Worm (Caenorhabditis elegans): ENCODE results near the gene msrp-7.

The msrp-7 gene

ce11 chrII:10838550-10838949 lies 27.8 kb downstream of the msrp-7 start:
- peak; percentile 30; the same call in 1 of the 2 replicates for TF ChIP-seq nfyb-1 (GFP tag; IDR thresholded peaks at IDR 0.05)
- TF ChIP-seq repo-1 (tag; optimal IDR thresholded peaks at IDR 0.05), result no peak

- TF ChIP-seq K11D2.4 (GFP tag; IDR thresholded peaks at IDR 0.05) (peak; percentile 64; the same call in 1 of the 2 replicates), nfya-2 (GFP tag; IDR thresholded peaks at IDR 0.05) (no peak), F57A8.1 (GFP tag; optimal IDR thresholded peaks at IDR 0.05) (peak; percentile 69), egl-18 (GFP tag; IDR thresholded peaks at IDR 0.05) (0 out of 2 replicates have a peak, but pooled peaks have one; percentile 66), ztf-18 (tag; optimal IDR thresholded peaks at IDR 0.05) (peak; percentile 79), tbx-9 (tag; optimal IDR thresholded peaks at IDR 0.05; ENCODE audit: borderline replicate concordance) (peak; percentile 38), ceh-79 (tag; optimal IDR thresholded peaks at IDR 0.05) (peak; percentile 84), lag-1 (GFP tag; IDR thresholded peaks at IDR 0.05) (no peak), attf-6 (GFP tag; IDR thresholded peaks at IDR 0.05) (peak; percentile 34; the same call in 1 of the 2 replicates), B0019.2 (GFP tag; conservative IDR thresholded peaks at IDR 0.05) (0 out of 2 replicates have a peak, but pooled peaks have one; percentile 19), ZK185.1 (tag; optimal IDR thresholded peaks at IDR 0.05; ENCODE audit: poor library complexity, severe bottlenecking) (peak; percentile 91), ets-4 (GFP tag; optimal IDR thresholded peaks at IDR 0.05) (peak; percentile 44), T07F8.4 (tag; optimal IDR thresholded peaks at IDR 0.05) (peak; percentile 75), let-526 (GFP tag; IDR thresholded peaks at IDR 0.05) (peak; percentile 85), F39B2.1 (GFP tag; IDR thresholded peaks at IDR 0.05) (no peak), bed-2 (GFP tag; IDR thresholded peaks at IDR 0.05) (0 out of 2 replicates have a peak, but pooled peaks have one; percentile 36), madf-3 (GFP tag; IDR thresholded peaks at IDR 0.05) (peak; percentile 60; the same call in 1 of the 2 replicates), atf-7 (tag; optimal IDR thresholded peaks at IDR 0.05) (peak; percentile 82), somi-1 (GFP tag; optimal IDR thresholded peaks at IDR 0.05) (peak; percentile 63), sptf-2 (GFP tag; optimal IDR thresholded peaks at IDR 0.05) (peak; percentile 24), nfyb-1 (GFP tag; IDR thresholded peaks at IDR 0.05) (peak; percentile 91), lin-35 (GFP tag; optimal IDR thresholded peaks at IDR 0.05) (peak in 1 of 3 experiments; percentile 74), F22D6.2 (tag; optimal IDR thresholded peaks at IDR 0.05) (peak; percentile 60), ceh-58 (GFP tag; IDR thresholded peaks at IDR 0.05) (no peak), hlh-12 (tag; optimal IDR thresholded peaks at IDR 0.05) (peak; percentile 23), ceh-91 (GFP tag; IDR thresholded peaks at IDR 0.05) (no peak), mcd-1 (GFP tag; IDR thresholded peaks at IDR 0.05) (peak; percentile 80), egl-44 (GFP tag; IDR thresholded peaks at IDR 0.05) (peak; percentile 63; the same call in 1 of the 2 replicates), Y53G8AR.9 (GFP tag; conservative IDR thresholded peaks at IDR 0.05) (peak; percentile 88), T26A5.8 (tag; optimal IDR thresholded peaks at IDR 0.05) (peak; percentile 57), nfya-1 (tag; optimal IDR thresholded peaks at IDR 0.05; ENCODE audit: borderline replicate concordance, insufficient read depth) (no peak), unc-130 (GFP tag; optimal IDR thresholded peaks at IDR 0.05) (peak; percentile 10), ztf-28 (GFP tag; IDR thresholded peaks at IDR 0.05) (peak; percentile 63; the same call in 1 of the 2 replicates), lsl-1 (GFP tag; optimal IDR thresholded peaks at IDR 0.05) (peak; percentile 67), ceh-40 (GFP tag; IDR thresholded peaks at IDR 0.05) (peak; percentile 69; the same call in 1 of the 2 replicates), repo-1 (tag; optimal IDR thresholded peaks at IDR 0.05) (peak; percentile 87), B0261.1 (tag; optimal IDR thresholded peaks at IDR 0.05) (peak; percentile 94), die-1 (tag; optimal IDR thresholded peaks at IDR 0.05) (peak; percentile 94), pbrm-1 (GFP tag; IDR thresholded peaks at IDR 0.05) (peak; percentile 49; the same call in 1 of the 2 replicates), C17E4.6 (GFP tag; IDR thresholded peaks at IDR 0.05) (peak; percentile 76), Y53F4B.3 (GFP tag; IDR thresholded peaks at IDR 0.05) (no peak), zfh-2 (GFP tag; conservative IDR thresholded peaks at IDR 0.05) (peak; percentile 64), fkh-3 (tag; optimal IDR thresholded peaks at IDR 0.05) (peak; percentile 75), efl-1 (GFP tag; optimal IDR thresholded peaks at IDR 0.05) (peak; percentile 30), F23B12.7 (tag; optimal IDR thresholded peaks at IDR 0.05; ENCODE audit: insufficient read depth) (peak; percentile 82), chd-7 (tag; optimal IDR thresholded peaks at IDR 0.05) (peak; percentile 84)
These were observed 29.3 kb downstream of the msrp-7 start for ce11 chrII:10840067-10840466.
